Fruit fly (Drosophila melanogaster): ENCODE measurements around the gene Mlp84B.

Mlp84B gene

DNA sequence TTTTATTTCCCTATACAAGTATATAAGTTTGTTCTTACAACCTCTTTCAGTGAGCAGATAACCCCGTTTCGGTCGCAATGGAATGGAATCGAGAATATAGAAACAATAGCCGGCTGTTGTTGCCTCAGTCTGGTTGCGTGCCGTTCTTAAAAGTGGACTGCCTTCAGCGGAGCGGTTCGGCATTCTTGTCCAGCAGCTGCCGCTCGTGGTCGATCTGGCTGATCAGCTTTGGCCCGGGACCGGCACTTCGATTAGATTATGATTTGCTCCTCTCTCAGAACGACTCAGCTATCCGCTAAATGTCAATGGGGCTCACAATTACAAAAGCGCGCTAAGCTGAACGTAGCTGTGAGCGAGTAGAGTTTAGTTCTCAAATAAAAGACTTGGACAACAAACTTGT lies 39.6 kb upstream of the Mlp84B start:
- no peak for TF ChIP-seq Smox (GFP tag; optimal IDR thresholded peaks at IDR 0.05)

dm6 chr3R:7154586-7155357 lies 37.2 kb upstream of the Mlp84B start, which contains the start of gene MAGE:
MAGE (minus strand) TSS chr3R:7155180.
- no peak for TF ChIP-seq dsx (GFP tag; optimal IDR thresholded peaks at IDR 0.05; ENCODE audit: poor library complexity, severe bottlenecking)
- no peak for TF ChIP-seq svp (GFP tag)
- TF ChIP-seq eg (GFP tag; IDR thresholded peaks at IDR 0.05): no peak
- no peak for TF ChIP-seq CG10631 (GFP tag; optimal IDR thresholded peaks at IDR 0.05)
- no peak for TF ChIP-seq Hr38 (GFP tag; optimal IDR thresholded peaks at IDR 0.05)

DNA sequence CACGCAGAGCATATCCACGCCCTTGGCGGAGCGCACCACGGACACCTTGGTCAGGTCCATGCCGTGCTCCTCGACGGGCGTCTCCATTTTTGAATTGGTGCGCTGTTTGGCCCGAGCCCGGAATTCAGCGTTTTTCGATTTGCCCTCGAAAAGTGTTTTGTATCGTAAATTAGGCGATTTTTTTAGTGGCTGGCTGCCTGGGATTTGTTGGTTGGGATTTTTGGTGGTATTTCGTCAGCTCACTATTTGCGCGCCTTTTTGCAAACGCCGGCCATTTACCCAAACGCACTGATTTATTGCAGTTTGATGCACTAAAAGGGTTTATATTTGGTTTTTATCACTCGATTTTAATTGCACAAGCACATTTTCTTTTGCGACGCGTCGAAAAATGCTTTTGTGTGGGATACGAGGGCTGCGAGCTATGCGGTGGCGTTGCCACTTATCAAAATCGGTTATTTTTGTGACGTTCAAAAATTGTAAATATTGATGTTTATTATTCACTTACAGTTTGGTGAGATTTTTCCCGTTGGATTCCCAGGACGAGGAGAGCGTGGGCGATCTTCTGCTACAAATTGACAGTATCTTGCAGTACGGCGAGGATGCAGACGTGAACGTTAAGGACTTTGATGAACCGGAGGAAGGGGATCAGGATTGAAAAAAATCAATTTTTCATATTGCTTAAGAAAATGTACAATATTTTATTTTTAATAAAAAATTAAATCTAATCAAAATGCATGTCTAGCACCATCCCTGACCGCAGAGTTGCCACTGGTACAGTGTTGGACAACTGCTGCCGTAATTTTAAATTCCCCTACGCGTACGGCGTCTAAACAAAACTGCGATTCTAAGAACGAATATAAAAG lies 33.2 kb upstream of the Mlp84B start, which contains the start of the genes gfzf and Sas-4:
gfzf (minus strand) TSS at position 425 of the 863 bp plus-strand sequence.
Sas-4 (plus strand) TSS at position 824 of the 863 bp plus-strand sequence.
- TF ChIP-seq CG3032 (tag; optimal IDR thresholded peaks at IDR 0.05): peak; percentile 72
- no peak for TF ChIP-seq fd85E (GFP tag; optimal IDR thresholded peaks at IDR 0.05)
- TF ChIP-seq dac (GFP tag; optimal IDR thresholded peaks at IDR 0.05): peak; percentile 41
- peak; percentile 73 for TF ChIP-seq esn (GFP tag; optimal IDR thresholded peaks at IDR 0.05)
- TF ChIP-seq CG34406 (GFP tag; optimal IDR thresholded peaks at IDR 0.05): peak; percentile 66
- TF ChIP-seq ss (GFP tag; optimal IDR thresholded peaks at IDR 0.05): no peak
- TF ChIP-seq CG6792 (GFP tag; optimal IDR thresholded peaks at IDR 0.05): no peak
- no peak for TF ChIP-seq Eip93F (GFP tag; optimal IDR thresholded peaks at IDR 0.05)
- TF ChIP-seq CG8319 (GFP tag; optimal IDR thresholded peaks at IDR 0.05): no peak
- TF ChIP-seq lz (GFP tag; optimal IDR thresholded peaks at IDR 0.05): peak; percentile 70
- peak; percentile 59 for TF ChIP-seq CG8632 (GFP tag; optimal IDR thresholded peaks at IDR 0.05)
- no peak for TF ChIP-seq CG6808 (GFP tag; optimal IDR thresholded peaks at IDR 0.05)
- no peak for TF ChIP-seq Hr4 (GFP tag; optimal IDR thresholded peaks at IDR 0.05)
- TF ChIP-seq CG7368 (GFP tag; optimal IDR thresholded peaks at IDR 0.05): peak; percentile 35
- TF ChIP-seq Smox (GFP tag; optimal IDR thresholded peaks at IDR 0.05): no peak
- no peak for TF ChIP-seq Eip75B (GFP tag; optimal IDR thresholded peaks at IDR 0.05)
- peak; percentile 53 for TF ChIP-seq fd59A (GFP tag; optimal IDR thresholded peaks at IDR 0.05)
- TF ChIP-seq CG16779 (tag; optimal IDR thresholded peaks at IDR 0.05): no peak
- TF ChIP-seq CG3919 (GFP tag; optimal IDR thresholded peaks at IDR 0.05): no peak
- TF ChIP-seq CG11902 (GFP tag; optimal IDR thresholded peaks at IDR 0.05): peak; percentile 71
- peak; percentile 71; the same call in 2 of the 3 replicates for TF ChIP-seq eg (GFP tag; IDR thresholded peaks at IDR 0.05)
- TF ChIP-seq Sox14 (GFP tag; optimal IDR thresholded peaks at IDR 0.05): peak; percentile 69
- TF ChIP-seq Ets21C (GFP tag; optimal IDR thresholded peaks at IDR 0.05): no peak
- TF ChIP-seq CG8119 (GFP tag; IDR thresholded peaks at IDR 0.05): peak; percentile 54; the same call in 1 of the 3 replicates
- no peak for TF ChIP-seq Met (GFP tag; optimal IDR thresholded peaks at IDR 0.05)
- peak; percentile 61; the same call in 1 of the 2 replicates for TF ChIP-seq CG11294 (GFP tag; IDR thresholded peaks at IDR 0.05)
- no peak for TF ChIP-seq topi (GFP tag; optimal IDR thresholded peaks at IDR 0.05)
- TF ChIP-seq Hr38 (GFP tag; optimal IDR thresholded peaks at IDR 0.05): no peak
- TF ChIP-seq vri (GFP tag; optimal IDR thresholded peaks at IDR 0.05): no peak
- no peak for TF ChIP-seq svp (GFP tag)
- peak; percentile 76 for TF ChIP-seq Hr39 (GFP tag; optimal IDR thresholded peaks at IDR 0.05)
- peak; percentile 80 for TF ChIP-seq Eip78C (GFP tag)
- peak; percentile 61 for TF ChIP-seq cyc (GFP tag; optimal IDR thresholded peaks at IDR 0.05)
- TF ChIP-seq CG32006 (GFP tag; optimal IDR thresholded peaks at IDR 0.05): peak; percentile 77
- TF ChIP-seq CG6854 (GFP tag; optimal IDR thresholded peaks at IDR 0.05): no peak
- no peak for TF ChIP-seq CG10669 (GFP tag; optimal IDR thresholded peaks at IDR 0.05)
- TF ChIP-seq fkh (GFP tag; optimal IDR thresholded peaks at IDR 0.05): no peak
- peak; percentile 20 for TF ChIP-seq Lpt (GFP tag; optimal IDR thresholded peaks at IDR 0.05)
- peak; percentile 70 for TF ChIP-seq pdm3 (GFP tag; optimal IDR thresholded peaks at IDR 0.05)
- TF ChIP-seq CG11762 (GFP tag; optimal IDR thresholded peaks at IDR 0.05; ENCODE audit: insufficient read depth): peak; percentile 14
- TF ChIP-seq salr (GFP tag; optimal IDR thresholded peaks at IDR 0.05): peak in 1 of 2 experiments; percentile 6
- peak; percentile 75 for TF ChIP-seq CG6163 (GFP tag; IDR thresholded peaks at IDR 0.05)

Measured in whole organism, prepupa.